Worm (Caenorhabditis elegans) whole organism, mixed stage, embryonic: ENCODE results near the gene T15H9.5.

Source experiments
- drap-1 ChIP-seq: fragments of 200-800 bp; sonication (Bioruptor generic); optimal IDR thresholded peaks from 3 replicates; lab custom pipeline; 2018; ENCODE audit warnings: mild to moderate bottlenecking, missing genetic modification characterization, missing compliant biosample characterization
- mab-5 ChIP-seq: fragments of 150-350 bp; optimal IDR thresholded peaks from 2 replicates; lab custom pipeline; 2014; ENCODE audit warnings: missing biosample characterization, missing genetic modification characterization
- pha-4 ChIP-seq: fragments of 150-350 bp; optimal IDR thresholded peaks from 2 replicates; lab custom pipeline; 2018; ENCODE audit warnings: missing biosample characterization, missing genetic modification reagents, missing genetic modification characterization
- snpc-4 ChIP-seq: fragments of 150-350 bp; optimal IDR thresholded peaks from 2 replicates; lab custom pipeline; 2014; ENCODE audit warnings: missing biosample characterization, missing genetic modification characterization

ce11 chrII:9651700-9652099, 40.5 kb upstream of the T15H9.5 start, which contains the start of gene ZK1307.4:
- TF ChIP-seq snpc-4 (tag; lab: Kevin White, UChicago): no peak
- no peak for TF ChIP-seq mab-5 (tag; lab: Kevin White, UChicago)
- TF ChIP-seq pha-4 (tag; lab: Kevin White, UChicago): no peak
- no peak for TF ChIP-seq drap-1 (GFP tag; lab: Kevin White, UChicago)
